Worm (Caenorhabditis elegans) whole organism, L1 larva: ENCODE data around the gene mboa-2.

ENCODE experiments used
- ama-1 ChIP-seq: fragments of 150-350 bp; optimal IDR thresholded peaks from 2 replicates; lab custom pipeline; 2014
- blmp-1 ChIP-seq: fragments of 150-350 bp; optimal IDR thresholded peaks from 2 replicates; lab custom pipeline; 2014; ENCODE audit warnings: missing biosample characterization, missing genetic modification characterization
- ceh-63 ChIP-seq: fragments of 200-800 bp; sonication (Bioruptor generic); optimal IDR thresholded peaks from 2 replicates; lab custom pipeline; 2018; ENCODE audit warnings: mild to moderate bottlenecking, missing genetic modification characterization, missing compliant biosample characterization
- ceh-82 ChIP-seq, 3 experiments: fragments of 150-350 bp in 1 of 3; sonication (generic microtip) in 2 of 3; optimal IDR thresholded peaks; 2 replicates each; lab custom pipeline; 2014 to 2017; ENCODE audit warnings: missing biosample characterization in 3 of 3, missing genetic modification characterization in 3 of 3
- ceh-88 ChIP-seq: fragments of 200-800 bp; sonication (Bioruptor generic); IDR thresholded peaks from 2 replicates; pipeline ENCODE4 v1.3.6; 2022; ENCODE audit warnings: missing genetic modification characterization, missing compliant biosample characterization
- egl-13 ChIP-seq: sonication (generic microtip); optimal IDR thresholded peaks from 2 replicates; lab custom pipeline; 2016; ENCODE audit warnings: missing genotype, missing genetic modification reagents, missing genetic modification characterization, missing compliant biosample characterization
- lin-39 ChIP-seq: fragments of 150-350 bp; optimal IDR thresholded peaks from 2 replicates; lab custom pipeline; 2014; ENCODE audit warnings: missing biosample characterization, missing genetic modification reagents, missing genetic modification characterization
- nhr-11 ChIP-seq: fragments of 150-350 bp; optimal IDR thresholded peaks from 2 replicates; lab custom pipeline; 2014; ENCODE audit warnings: missing biosample characterization, missing genetic modification characterization
- nhr-12 ChIP-seq: sonication (generic microtip); optimal IDR thresholded peaks from 2 replicates; lab custom pipeline; 2017; ENCODE audit warnings: missing biosample characterization, missing genetic modification characterization
- nhr-237 ChIP-seq: fragments of 150-350 bp; optimal IDR thresholded peaks from 2 replicates; lab custom pipeline; 2014; ENCODE audit warnings: missing biosample characterization, missing genetic modification characterization
- nhr-28 ChIP-seq: fragments of 150-350 bp; optimal IDR thresholded peaks from 2 replicates; lab custom pipeline; 2014; ENCODE audit warnings: missing biosample characterization, missing genetic modification characterization
- nhr-76 ChIP-seq: sonication (generic microtip); optimal IDR thresholded peaks from 2 replicates; lab custom pipeline; 2017; ENCODE audit warnings: missing biosample characterization, missing genetic modification characterization
- pag-3 ChIP-seq: sonication (generic microtip); optimal IDR thresholded peaks from 2 replicates; lab custom pipeline; 2017; ENCODE audit warnings: missing genetic modification characterization, mild to moderate bottlenecking, missing compliant biosample characterization, antibody characterized with exemption, borderline replicate concordance; ENCODE audit not compliant: insufficient read depth
- sptf-1 ChIP-seq: fragments of 150-350 bp; optimal IDR thresholded peaks from 2 replicates; lab custom pipeline; 2014; ENCODE audit warnings: missing biosample characterization, missing genetic modification characterization

- TF ChIP-seq nhr-237 (tag; lab: Kevin White, UChicago) (no peak), egl-13 (no peak), ceh-88 (GFP tag; lab: Robert Waterston, UW) (no peak), nhr-11 (tag; lab: Kevin White, UChicago) (no peak), pag-3 (tag; lab: Kevin White, UChicago) (no peak), nhr-76 (tag; lab: Kevin White, UChicago) (no peak), ceh-63 (GFP tag; lab: Kevin White, UChicago) (no peak), lin-39 (tag; lab: Kevin White, UChicago) (no peak), blmp-1 (tag; lab: Kevin White, UChicago) (no peak), ama-1 (lab: Kevin White, UChicago) (no peak), nhr-12 (no peak), nhr-28 (no peak), ceh-82 (tag; optimal IDR thresholded peaks at IDR 0.05; lab: Kevin White, UChicago) (no peak), sptf-1 (tag; lab: Kevin White, UChicago) (no peak)
These were observed 35.7 kb upstream of the mboa-2 start, which contains the start of gene srg-42 for ce11 chrV:11157947-11158346.
